Worm (Caenorhabditis elegans): ENCODE results near the gene spcs-3.
A peak's percentile ranks its signal among the peaks of the same experiment; 100 is the strongest.

spcs-3 gene

ce11 chrIII:8020823-8021332, 23.9 kb upstream of the spcs-3 start, which contains the start of gene lin-36 (continued):
- peak; percentile 99 for TF ChIP-seq F16B12.6 (tag; optimal IDR thresholded peaks at IDR 0.05)
- no peak for TF ChIP-seq unc-98 (GFP tag; IDR thresholded peaks at IDR 0.05)
- TF ChIP-seq jun-1 (tag; optimal IDR thresholded peaks at IDR 0.05), result peak; percentile 79
- TF ChIP-seq dpl-1 (GFP tag; optimal IDR thresholded peaks at IDR 0.05), result peak; percentile 78 to 88 (median 88)
- TF ChIP-seq nhr-77 (tag; optimal IDR thresholded peaks at IDR 0.05), result peak; percentile 62
- no peak for TF ChIP-seq ama-1 (optimal IDR thresholded peaks at IDR 0.05)
- no peak for TF ChIP-seq nhr-28 (tag; optimal IDR thresholded peaks at IDR 0.05)
- peak; percentile 10 for TF ChIP-seq zag-1 (tag; optimal IDR thresholded peaks at IDR 0.05)
- peak; percentile 19; the same call in 1 of the 2 replicates for TF ChIP-seq ceh-88 (GFP tag; IDR thresholded peaks at IDR 0.05)
- no peak for TF ChIP-seq ceh-90 (tag; optimal IDR thresholded peaks at IDR 0.05)
- TF ChIP-seq fos-1 (tag; optimal IDR thresholded peaks at IDR 0.05), result peak; percentile 71
- peak; percentile 89 for TF ChIP-seq rnt-1 (tag; optimal IDR thresholded peaks at IDR 0.05)
- TF ChIP-seq ztf-11 (tag; optimal IDR thresholded peaks at IDR 0.05), result peak in 1 of 2 experiments; percentile 76
- no peak for TF ChIP-seq sox-4 (tag; optimal IDR thresholded peaks at IDR 0.05)
- TF ChIP-seq egl-13 (tag; optimal IDR thresholded peaks at IDR 0.05), result peak; percentile 44
- TF ChIP-seq unc-62 (GFP tag; optimal IDR thresholded peaks at IDR 0.05), result peak; percentile 72
- TF ChIP-seq mep-1 (tag; optimal IDR thresholded peaks at IDR 0.05), result peak; percentile 94
- no peak for TF ChIP-seq nhr-12 (tag; optimal IDR thresholded peaks at IDR 0.05)
- no peak for TF ChIP-seq nhr-76 (tag; optimal IDR thresholded peaks at IDR 0.05)
- no peak for TF ChIP-seq pag-3 (tag; optimal IDR thresholded peaks at IDR 0.05; ENCODE audit: borderline replicate concordance, insufficient read depth)
- TF ChIP-seq lin-39 (tag; optimal IDR thresholded peaks at IDR 0.05), result peak; percentile 36
- TF ChIP-seq grh-1 (GFP tag; IDR thresholded peaks at IDR 0.05), result peak; percentile 78
- TF ChIP-seq Y116A8C.19 (tag; optimal IDR thresholded peaks at IDR 0.05; ENCODE audit: borderline replicate concordance), result no peak
- TF ChIP-seq ceh-8 (GFP tag; optimal IDR thresholded peaks at IDR 0.05), result no peak
- peak; percentile 71 to 91 (median 84) for TF ChIP-seq ceh-82 (tag; optimal IDR thresholded peaks at IDR 0.05)
- peak; percentile 86 for TF ChIP-seq nhr-47 (tag; optimal IDR thresholded peaks at IDR 0.05)
- peak; percentile 74 for TF ChIP-seq C04F5.9 (tag; optimal IDR thresholded peaks at IDR 0.05)
- TF ChIP-seq nhr-85 (tag), result peak; percentile 92
- peak; percentile 82 for TF ChIP-seq skn-1 (tag; optimal IDR thresholded peaks at IDR 0.05)
- no peak for TF ChIP-seq C34B4.2 (tag; optimal IDR thresholded peaks at IDR 0.05)
- no peak for TF ChIP-seq ces-1 (GFP tag; optimal IDR thresholded peaks at IDR 0.05)
- no peak for TF ChIP-seq tlp-1 (tag; optimal IDR thresholded peaks at IDR 0.05)
- TF ChIP-seq elt-2 (tag; optimal IDR thresholded peaks at IDR 0.05), result peak; percentile 32
- peak; percentile 62 for TF ChIP-seq nhr-90 (tag; optimal IDR thresholded peaks at IDR 0.05; ENCODE audit: poor library complexity)
- no peak for TF ChIP-seq pqm-1 (tag; optimal IDR thresholded peaks at IDR 0.05)
- peak; percentile 62 for TF ChIP-seq ztf-4 (tag; optimal IDR thresholded peaks at IDR 0.05)
- no peak for TF ChIP-seq sptf-1 (tag; optimal IDR thresholded peaks at IDR 0.05)

ce11 chrIII:8022077-8022476, 22.7 kb upstream of the spcs-3 start, which contains the start of gene F44B9.2:
Gene F44B9.2 (plus strand): TSS chrIII:8022463.
- TF ChIP-seq snu-23 (GFP tag; optimal IDR thresholded peaks at IDR 0.05), result no peak
- no peak for TF ChIP-seq zip-4 (GFP tag; optimal IDR thresholded peaks at IDR 0.05)
- no peak for TF ChIP-seq mep-1 (tag; optimal IDR thresholded peaks at IDR 0.05)
- peak; percentile 86 for TF ChIP-seq pag-3 (tag; optimal IDR thresholded peaks at IDR 0.05; ENCODE audit: borderline replicate concordance, insufficient read depth)
- TF ChIP-seq ceh-90 (tag; optimal IDR thresholded peaks at IDR 0.05), result no peak
- TF ChIP-seq dsc-1 (tag; optimal IDR thresholded peaks at IDR 0.05), result peak; percentile 53
- TF ChIP-seq efl-1 (optimal IDR thresholded peaks at IDR 0.05), result no peak
- no peak for TF ChIP-seq efl-1 (GFP tag; optimal IDR thresholded peaks at IDR 0.05 in 1 of 2)
- peak; percentile 26 for TF ChIP-seq rnt-1 (tag; optimal IDR thresholded peaks at IDR 0.05)
- no peak for TF ChIP-seq ceh-63 (GFP tag; optimal IDR thresholded peaks at IDR 0.05)
- TF ChIP-seq F16B12.6 (tag; optimal IDR thresholded peaks at IDR 0.05), result no peak
- TF ChIP-seq lin-14 (GFP tag; optimal IDR thresholded peaks at IDR 0.05), result peak; percentile 61
- TF ChIP-seq hpl-2 (GFP tag; optimal IDR thresholded peaks at IDR 0.05), result no peak
- no peak for TF ChIP-seq mab-9 (GFP tag; IDR thresholded peaks at IDR 0.05)
